Worm (Caenorhabditis elegans) whole organism, L4 larva: ENCODE measurements around the gene D1005.6.
A peak's percentile ranks its signal among the peaks of the same experiment; 100 is the strongest.

ENCODE experiments used
- F10B5.3 ChIP-seq: sonication (generic microtip); optimal IDR thresholded peaks from 2 replicates; lab custom pipeline; 2016; ENCODE audit warnings: mild to moderate bottlenecking, missing genetic modification characterization, missing compliant biosample characterization
- F37D6.2 ChIP-seq: sonication (generic microtip); optimal IDR thresholded peaks from 2 replicates; lab custom pipeline; 2016; ENCODE audit warnings: mild to moderate bottlenecking, missing genetic modification characterization, missing compliant biosample characterization
- R02D3.7 ChIP-seq: fragments of 150-350 bp; sonication (generic microtip); optimal IDR thresholded peaks from 3 replicates; lab custom pipeline; 2014; ENCODE audit warnings: missing biosample characterization, missing genetic modification characterization
- Y48G9A.11 ChIP-seq: fragments of 200-800 bp; sonication (Bioruptor generic); IDR thresholded peaks from 2 replicates; pipeline ENCODE4 v1.3.6; 2022; ENCODE audit warnings: missing genetic modification reagents, missing genetic modification characterization, missing compliant biosample characterization
- Y5F2A.4 ChIP-seq: fragments of 200-800 bp; sonication (Bioruptor generic); optimal IDR thresholded peaks from 2 replicates; lab custom pipeline; 2018; ENCODE audit warnings: mild to moderate bottlenecking, missing genetic modification characterization, missing compliant biosample characterization
- ZK546.5 ChIP-seq, 2 experiments: sonication (generic microtip); optimal IDR thresholded peaks; 2 replicates each; lab custom pipeline; 2017; ENCODE audit warnings: missing biosample characterization in 2 of 2, missing genetic modification characterization in 2 of 2
- aha-1 ChIP-seq: fragments of 150-350 bp; peaks from one replicate; lab custom pipeline; 2014; ENCODE audit warnings: missing biosample characterization, missing genetic modification characterization
- attf-4 ChIP-seq: sonication (generic microtip); optimal IDR thresholded peaks from 3 replicates; lab custom pipeline; 2017; ENCODE audit warnings: missing biosample characterization, missing genetic modification characterization
- ceh-20 ChIP-seq: fragments of 200-800 bp; sonication (Bioruptor generic); IDR thresholded peaks from 2 replicates; pipeline ENCODE4 v1.3.6; 2022; ENCODE audit warnings: missing genetic modification reagents, missing genetic modification characterization, missing compliant biosample characterization
- cey-2 ChIP-seq: sonication (generic microtip); optimal IDR thresholded peaks from 3 replicates; lab custom pipeline; 2017; ENCODE audit warnings: missing genetic modification characterization, mild to moderate bottlenecking, missing compliant biosample characterization, antibody characterized with exemption, borderline replicate concordance; ENCODE audit not compliant: insufficient read depth
- ctbp-1 ChIP-seq: fragments of 200-800 bp; sonication (Bioruptor generic); IDR thresholded peaks from 2 replicates; pipeline ENCODE4 v1.3.6; 2022; ENCODE audit warnings: missing genetic modification reagents, missing genetic modification characterization, missing compliant biosample characterization
- daf-12 ChIP-seq: fragments of 150-350 bp; optimal IDR thresholded peaks from 2 replicates; lab custom pipeline; 2014; ENCODE audit warnings: missing biosample characterization, missing genetic modification reagents, missing genetic modification characterization
- daf-8 ChIP-seq: fragments of 200-800 bp; sonication (Bioruptor generic); IDR thresholded peaks from 2 replicates; pipeline ENCODE4 v1.3.6; 2022; ENCODE audit warnings: missing genetic modification characterization, missing compliant biosample characterization
- dmd-9 ChIP-seq: fragments of 200-800 bp; sonication (Bioruptor generic); IDR thresholded peaks from 2 replicates; pipeline ENCODE4 v1.3.6; 2022; ENCODE audit warnings: missing genetic modification reagents, missing genetic modification characterization, missing compliant biosample characterization
- dpl-1 ChIP-seq: fragments of 150-350 bp; optimal IDR thresholded peaks from 2 replicates; lab custom pipeline; 2014; ENCODE audit warnings: missing biosample characterization, missing genetic modification reagents, missing genetic modification characterization
- gei-8 ChIP-seq: fragments of 200-800 bp; sonication (Bioruptor generic); optimal IDR thresholded peaks from 2 replicates; lab custom pipeline; 2018; ENCODE audit warnings: mild to moderate bottlenecking, missing genetic modification characterization, missing compliant biosample characterization
- hlh-11 ChIP-seq: fragments of 200-800 bp; sonication (Bioruptor generic); optimal IDR thresholded peaks from 2 replicates; lab custom pipeline; 2018; ENCODE audit warnings: mild to moderate bottlenecking, missing genetic modification characterization, missing compliant biosample characterization
- hmg-1.1 ChIP-seq: fragments of 200-800 bp; sonication (Bioruptor generic); IDR thresholded peaks from 2 replicates; pipeline ENCODE4 v1.3.6; 2022; ENCODE audit warnings: missing genetic modification reagents, missing genetic modification characterization, missing compliant biosample characterization
- lin-1 ChIP-seq: fragments of 200-800 bp; sonication (Bioruptor generic); IDR thresholded peaks from 2 replicates; pipeline ENCODE4 v1.3.6; 2022; ENCODE audit warnings: missing genetic modification reagents, missing genetic modification characterization, missing compliant biosample characterization
- lin-15B ChIP-seq: fragments of 150-350 bp; sonication (generic microtip); optimal IDR thresholded peaks from 3 replicates; lab custom pipeline; 2014; ENCODE audit warnings: missing biosample characterization, missing genetic modification characterization
- lin-29 ChIP-seq: fragments of 200-800 bp; sonication (Bioruptor generic); IDR thresholded peaks from 2 replicates; pipeline ENCODE4 v1.3.6; 2022; ENCODE audit warnings: missing genetic modification reagents, missing genetic modification characterization, missing compliant biosample characterization
- lin-38 ChIP-seq: fragments of 200-800 bp; sonication (Bioruptor generic); IDR thresholded peaks from 2 replicates; pipeline ENCODE4 v1.3.6; 2022; ENCODE audit warnings: missing genetic modification reagents, missing genetic modification characterization, missing compliant biosample characterization
- lin-39 ChIP-seq: fragments of 150-350 bp; optimal IDR thresholded peaks from 2 replicates; lab custom pipeline; 2014; ENCODE audit warnings: missing biosample characterization, missing genetic modification reagents, missing genetic modification characterization
- lir-3 ChIP-seq: sonication (generic microtip); optimal IDR thresholded peaks from 2 replicates; lab custom pipeline; 2016; ENCODE audit warnings: mild to moderate bottlenecking, missing genetic modification characterization, missing compliant biosample characterization
- lsy-2 ChIP-seq, 2 experiments: fragments of 150-350 bp in 1 of 2; sonication (generic microtip) in 1 of 2; optimal IDR thresholded peaks; 2 replicates each; lab custom pipeline; 2014 to 2017; ENCODE audit warnings: missing biosample characterization in 2 of 2, missing genetic modification characterization in 2 of 2
- madf-5 ChIP-seq, 2 experiments: fragments of 200-800 bp; sonication (Bioruptor generic); IDR thresholded peaks; 2 replicates each; pipeline ENCODE4 v1.3.6; 2022; ENCODE audit warnings: missing compliant biosample characterization in 2 of 2, missing genetic modification characterization in 2 of 2
- mep-1 ChIP-seq: fragments of 150-350 bp; sonication (generic microtip); optimal IDR thresholded peaks from 3 replicates; lab custom pipeline; 2014; ENCODE audit warnings: missing biosample characterization, missing genetic modification characterization
- mes-2 ChIP-seq: sonication (generic microtip); optimal IDR thresholded peaks from 2 replicates; lab custom pipeline; 2016; ENCODE audit warnings: missing genotype, mild to moderate bottlenecking, missing genetic modification characterization, missing compliant biosample characterization; ENCODE audit not compliant: poor library complexity, severe bottlenecking
- mxl-2 ChIP-seq: fragments of 200-800 bp; sonication (Bioruptor generic); conservative IDR thresholded peaks from 2 replicates; pipeline ENCODE4 v1.3.6; 2022; ENCODE audit warnings: missing genetic modification reagents, missing genetic modification characterization, missing compliant biosample characterization
- nhr-10 ChIP-seq: fragments of 150-350 bp; optimal IDR thresholded peaks from 2 replicates; lab custom pipeline; 2014; ENCODE audit warnings: missing biosample characterization, missing genetic modification characterization
- nhr-102 ChIP-seq: sonication (generic microtip); optimal IDR thresholded peaks from 2 replicates; lab custom pipeline; 2016; ENCODE audit warnings: mild to moderate bottlenecking, missing genetic modification characterization, moderate library complexity, missing compliant biosample characterization
- nhr-11 ChIP-seq: fragments of 150-350 bp; optimal IDR thresholded peaks from 2 replicates; lab custom pipeline; 2014; ENCODE audit warnings: missing biosample characterization, missing genetic modification characterization
- nhr-111 ChIP-seq: fragments of 200-800 bp; sonication (Bioruptor generic); optimal IDR thresholded peaks from 2 replicates; lab custom pipeline; 2018; ENCODE audit warnings: mild to moderate bottlenecking, missing genetic modification characterization, missing compliant biosample characterization
- nhr-42 ChIP-seq: fragments of 200-800 bp; sonication (Bioruptor generic); IDR thresholded peaks from 2 replicates; pipeline ENCODE4 v1.3.6; 2022; ENCODE audit warnings: missing genetic modification characterization, missing compliant biosample characterization
- nhr-48 ChIP-seq: sonication (generic microtip); optimal IDR thresholded peaks from 2 replicates; lab custom pipeline; 2016; ENCODE audit warnings: mild to moderate bottlenecking, missing genetic modification characterization, missing compliant biosample characterization
- pha-4 ChIP-seq, 2 experiments: fragments of 150-350 bp in 1 of 2; fragments of 200-800 bp in 1 of 2; sonication (Bioruptor generic) in 1 of 2; IDR thresholded peaks in 1 of 2; optimal IDR thresholded peaks in 1 of 2; 2 replicates each; pipeline versions ENCODE4 v1.3.6 to Lab custom; 2014 to 2022; ENCODE audit warnings: missing genetic modification characterization in 2 of 2, missing genetic modification reagents in 2 of 2, missing biosample characterization in 1 of 2, missing compliant biosample characterization in 1 of 2
- php-3 ChIP-seq: fragments of 200-800 bp; sonication (Bioruptor generic); IDR thresholded peaks from 2 replicates; pipeline ENCODE4 v1.3.6; 2022; ENCODE audit warnings: missing genetic modification reagents, missing genetic modification characterization, missing compliant biosample characterization
- pqm-1 ChIP-seq: sonication (generic microtip); optimal IDR thresholded peaks from 2 replicates; lab custom pipeline; 2017; ENCODE audit warnings: missing biosample characterization, missing genetic modification characterization
- saeg-2 ChIP-seq: fragments of 200-800 bp; sonication (Bioruptor generic); IDR thresholded peaks from 2 replicates; pipeline ENCODE4 v1.3.6; 2022; ENCODE audit warnings: missing genetic modification reagents, missing genetic modification characterization, missing compliant biosample characterization
- set-16 ChIP-seq: fragments of 200-800 bp; sonication (Bioruptor generic); IDR thresholded peaks from 2 replicates; pipeline ENCODE4 v1.3.6; 2022; ENCODE audit warnings: missing genetic modification reagents, missing genetic modification characterization, missing compliant biosample characterization
- skn-1 ChIP-seq: fragments of 150-350 bp; optimal IDR thresholded peaks from 2 replicates; lab custom pipeline; 2014; ENCODE audit warnings: missing biosample characterization, missing genetic modification characterization
- snpc-1.2 ChIP-seq: fragments of 200-800 bp; sonication (Bioruptor generic); IDR thresholded peaks from 2 replicates; pipeline ENCODE4 v1.3.6; 2022; ENCODE audit warnings: missing genetic modification reagents, missing genetic modification characterization, missing compliant biosample characterization
- tag-97 ChIP-seq: fragments of 200-800 bp; sonication (Bioruptor generic); IDR thresholded peaks from 2 replicates; pipeline ENCODE4 v1.3.6; 2022; ENCODE audit warnings: missing genetic modification characterization, missing compliant biosample characterization
- unc-39 ChIP-seq: sonication (generic microtip); optimal IDR thresholded peaks from 2 replicates; lab custom pipeline; 2017; ENCODE audit warnings: missing biosample characterization, missing genetic modification characterization
- vab-7 ChIP-seq: fragments of 200-800 bp; sonication (Bioruptor generic); IDR thresholded peaks from 2 replicates; pipeline ENCODE4 v1.3.6; 2022; ENCODE audit warnings: missing genetic modification reagents, missing genetic modification characterization, missing compliant biosample characterization
- zag-1 ChIP-seq: fragments of 150-350 bp; optimal IDR thresholded peaks from 2 replicates; lab custom pipeline; 2014; ENCODE audit warnings: missing biosample characterization, missing genetic modification characterization
- zfp-3 ChIP-seq: fragments of 200-800 bp; sonication (Bioruptor generic); conservative IDR thresholded peaks from 2 replicates; pipeline ENCODE4 v1.3.6; 2022; ENCODE audit warnings: missing genetic modification reagents, missing genetic modification characterization, missing compliant biosample characterization
- zip-2 ChIP-seq: fragments of 150-350 bp; optimal IDR thresholded peaks from 2 replicates; lab custom pipeline; 2014; ENCODE audit warnings: missing biosample characterization, missing genetic modification characterization
- ztf-11 ChIP-seq: fragments of 150-350 bp; optimal IDR thresholded peaks from 2 replicates; lab custom pipeline; 2014; ENCODE audit warnings: missing biosample characterization, missing genetic modification characterization
- ztf-7 ChIP-seq: fragments of 150-350 bp; optimal IDR thresholded peaks from 2 replicates; lab custom pipeline; 2014; ENCODE audit warnings: missing biosample characterization, missing genetic modification characterization

D1005.6 gene

ce11 chrX:1454385-1454784 lies 10.2 kb downstream of the D1005.6 start (continued):
- TF ChIP-seq nhr-11 (peak; percentile 93), ctbp-1 (GFP tag; lab: Robert Waterston, UW) (peak; percentile 67), dmd-9 (GFP tag; lab: Robert Waterston, UW) (peak; percentile 80), cey-2 (tag; lab: Kevin White, UChicago) (peak; percentile 2), pha-4 (GFP tag; IDR thresholded peaks at IDR 0.05; lab: Robert Waterston, UW) (peak; percentile 93), pha-4 (tag; optimal IDR thresholded peaks at IDR 0.05; lab: Kevin White, UChicago) (peak; percentile 82), R02D3.7 (tag; lab: Kevin White, UChicago) (no peak), F10B5.3 (tag; lab: Kevin White, UChicago) (peak; percentile 59), set-16 (GFP tag; lab: Robert Waterston, UW) (peak; percentile 94), mes-2 (peak; percentile 72), nhr-10 (tag; lab: Kevin White, UChicago) (peak; percentile 80), ZK546.5 (tag; optimal IDR thresholded peaks at IDR 0.05; lab: Kevin White, UChicago) (no peak), ztf-7 (tag; lab: Kevin White, UChicago) (peak; percentile 73), skn-1 (tag; lab: Kevin White, UChicago) (no peak), lir-3 (tag; lab: Kevin White, UChicago) (peak; percentile 10), zfp-3 (GFP tag; lab: Robert Waterston, UW) (0 out of 2 replicates have a peak, but pooled peaks have one; percentile 22), dpl-1 (GFP tag; lab: Kevin White, UChicago) (peak; percentile 41), attf-4 (tag; lab: Kevin White, UChicago) (peak; percentile 70), Y5F2A.4 (GFP tag; lab: Kevin White, UChicago) (no peak), lin-15B (tag; lab: Kevin White, UChicago) (no peak), snpc-1.2 (GFP tag; lab: Robert Waterston, UW) (no peak), Y48G9A.11 (no peak), daf-8 (GFP tag; lab: Robert Waterston, UW) (no peak), saeg-2 (peak; percentile 76; the same call in 1 of the 2 replicates), unc-39 (tag; lab: Kevin White, UChicago) (no peak), zip-2 (peak; percentile 99), nhr-111 (no peak), lsy-2 (tag; optimal IDR thresholded peaks at IDR 0.05; lab: Kevin White, UChicago) (peak; percentile 63 to 82), nhr-48 (tag; lab: Kevin White, UChicago) (peak; percentile 90), nhr-102 (tag; lab: Kevin White, UChicago) (peak; percentile 80), mep-1 (tag; lab: Kevin White, UChicago) (peak; percentile 97), hmg-1.1 (GFP tag; lab: Robert Waterston, UW) (peak; percentile 97), lin-1 (GFP tag; lab: Robert Waterston, UW) (peak; percentile 91), zag-1 (tag; lab: Kevin White, UChicago) (no peak), php-3 (GFP tag; lab: Robert Waterston, UW) (peak; percentile 77), pqm-1 (tag; lab: Kevin White, UChicago) (peak; percentile 28), daf-12 (tag; lab: Kevin White, UChicago) (no peak), vab-7 (GFP tag; lab: Robert Waterston, UW) (peak; percentile 16; the same call in 1 of the 2 replicates), aha-1 (tag; lab: Kevin White, UChicago) (peak; percentile 99), lin-38 (GFP tag; lab: Robert Waterston, UW) (peak; percentile 66), ztf-11 (no peak), nhr-42 (no peak; the same call in 1 of the 2 replicates), tag-97 (GFP tag; lab: Robert Waterston, UW) (no peak), lin-29 (GFP tag; lab: Robert Waterston, UW) (peak; percentile 42; the same call in 1 of the 2 replicates), ceh-20 (GFP tag; lab: Robert Waterston, UW) (peak; percentile 90), hlh-11 (tag; lab: Kevin White, UChicago) (peak; percentile 99), gei-8 (GFP tag; lab: Kevin White, UChicago) (peak; percentile 60), mxl-2 (GFP tag; lab: Robert Waterston, UW) (peak; percentile 78; the same call in 1 of the 2 replicates), F37D6.2 (tag; lab: Kevin White, UChicago) (peak; percentile 78), lin-39 (no peak), madf-5 (GFP tag; IDR thresholded peaks at IDR 0.05; lab: Robert Waterston, UW) (peak in 1 of 2 experiments; percentile 32; a peak in 1 of 4 replicates)
